Worm (Caenorhabditis elegans): ENCODE results near the gene Y105C5A.10.

DNA sequence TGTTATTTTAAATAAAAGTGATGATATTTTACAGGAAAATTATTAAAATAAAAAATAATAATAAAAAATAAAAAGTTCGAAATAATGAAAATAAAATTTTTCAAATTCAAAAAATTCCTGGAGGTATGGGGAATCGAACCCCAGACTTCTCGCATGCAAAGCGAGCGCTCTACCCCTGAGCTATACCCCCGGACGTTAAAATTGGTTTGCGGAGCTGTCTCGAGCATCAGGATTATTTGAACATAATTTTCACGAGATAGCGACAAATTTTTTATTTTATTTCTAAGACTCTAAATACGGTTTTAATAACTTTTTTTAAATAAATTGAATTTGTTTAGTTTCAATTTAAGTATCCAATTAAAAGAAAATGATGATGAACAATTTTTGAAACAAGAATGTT, 31.4 kb upstream of the Y105C5A.10 start:
- TF ChIP-seq sptf-1 (tag; optimal IDR thresholded peaks at IDR 0.05), result no peak
- TF ChIP-seq nhr-20 (tag; optimal IDR thresholded peaks at IDR 0.05), result no peak
- TF ChIP-seq egl-27 (tag; optimal IDR thresholded peaks at IDR 0.05), result no peak
- no peak for TF ChIP-seq ces-1 (GFP tag; optimal IDR thresholded peaks at IDR 0.05)
- TF ChIP-seq lin-15B (tag; optimal IDR thresholded peaks at IDR 0.05), result no peak
- TF ChIP-seq ceh-8 (GFP tag; optimal IDR thresholded peaks at IDR 0.05), result no peak
- no peak for TF ChIP-seq nhr-77 (tag; optimal IDR thresholded peaks at IDR 0.05)
- no peak for TF ChIP-seq pqm-1 (tag; optimal IDR thresholded peaks at IDR 0.05)
- no peak for TF ChIP-seq mdl-1 (tag; optimal IDR thresholded peaks at IDR 0.05)
- no peak for TF ChIP-seq elt-2 (tag; optimal IDR thresholded peaks at IDR 0.05)
- TF ChIP-seq nhr-12 (tag; optimal IDR thresholded peaks at IDR 0.05), result no peak
- no peak for TF ChIP-seq nhr-11 (tag; optimal IDR thresholded peaks at IDR 0.05)
- no peak for TF ChIP-seq hpl-2 (GFP tag; optimal IDR thresholded peaks at IDR 0.05)
- no peak for TF ChIP-seq ceh-90 (tag; optimal IDR thresholded peaks at IDR 0.05)

All from whole organism, L1 larva.